Worm (Caenorhabditis elegans) whole organism, mixed stage, embryonic: ENCODE measurements around the gene lpr-2.

Experiments used
- blmp-1 ChIP-seq: fragments of 150-350 bp; optimal IDR thresholded peaks from 2 replicates; lab custom pipeline; 2014; ENCODE audit warnings: missing biosample characterization, missing genetic modification characterization
- lsy-2 ChIP-seq: fragments of 150-350 bp; optimal IDR thresholded peaks from 2 replicates; lab custom pipeline; 2014; ENCODE audit warnings: missing biosample characterization, missing genetic modification characterization
- mab-5 ChIP-seq: fragments of 150-350 bp; optimal IDR thresholded peaks from 2 replicates; lab custom pipeline; 2014; ENCODE audit warnings: missing biosample characterization, missing genetic modification characterization
- mep-1 ChIP-seq: fragments of 150-350 bp; optimal IDR thresholded peaks from 2 replicates; lab custom pipeline; 2017; ENCODE audit warnings: missing biosample characterization, missing genetic modification reagents, missing genetic modification characterization, inconsistent platforms
- ztf-11 ChIP-seq: fragments of 150-350 bp; optimal IDR thresholded peaks from 2 replicates; lab custom pipeline; 2014; ENCODE audit warnings: missing biosample characterization, missing genetic modification characterization

DNA sequence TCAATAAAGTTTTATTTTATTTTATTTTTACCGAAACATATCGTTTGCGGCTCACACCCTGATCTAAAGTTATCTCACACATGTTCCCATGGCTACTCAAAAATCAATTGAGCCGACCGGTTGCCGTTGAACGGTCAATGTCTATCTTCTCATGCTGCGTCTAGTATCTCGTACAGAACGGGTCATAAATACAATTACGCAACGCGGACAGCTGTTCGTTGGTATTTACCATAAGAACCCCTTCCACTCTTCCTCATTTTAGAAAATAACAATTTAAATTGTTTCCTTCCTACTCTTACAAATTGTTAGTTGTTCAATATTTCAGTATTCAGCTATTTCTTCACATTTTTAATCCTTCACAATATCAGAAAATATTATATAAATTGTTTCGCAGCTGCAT lies 35.2 kb upstream of the lpr-2 start:
- TF ChIP-seq ztf-11 (tag; lab: Kevin White, UChicago) (no peak), lsy-2 (tag; lab: Kevin White, UChicago) (no peak), mab-5 (no peak), blmp-1 (tag; lab: Kevin White, UChicago) (no peak), mep-1 (tag; lab: Kevin White, UChicago) (no peak)
